Worm (Caenorhabditis elegans): ENCODE data around the gene spot-1.

ce11 chrIII:7232782-7233181 is 44.3 kb downstream of the spot-1 start, which contains the start of gene adr-2:
- no peak for TF ChIP-seq ceh-32 (tag; optimal IDR thresholded peaks at IDR 0.05; ENCODE audit: poor library complexity)
- TF ChIP-seq snpc-4 (tag; optimal IDR thresholded peaks at IDR 0.05): no peak
- TF ChIP-seq unc-39 (tag; optimal IDR thresholded peaks at IDR 0.05): no peak
- no peak for TF ChIP-seq aha-1 (tag)
- TF ChIP-seq unc-130 (GFP tag; optimal IDR thresholded peaks at IDR 0.05): no peak
